Worm (Caenorhabditis elegans): Measurements from ENCODE around the gene efl-3.

ce11 chrII:8381197-8381596, 31.3 kb upstream of the efl-3 start, which contains the start of gene F49E12.12:
- TF ChIP-seq pqm-1 (tag; optimal IDR thresholded peaks at IDR 0.05) (no peak), T23F11.4 (GFP tag; optimal IDR thresholded peaks at IDR 0.05) (no peak), hlh-8 (tag; optimal IDR thresholded peaks at IDR 0.05) (no peak)
